Fruit fly (Drosophila melanogaster): Measurements from ENCODE around the gene Synd.

DNA sequence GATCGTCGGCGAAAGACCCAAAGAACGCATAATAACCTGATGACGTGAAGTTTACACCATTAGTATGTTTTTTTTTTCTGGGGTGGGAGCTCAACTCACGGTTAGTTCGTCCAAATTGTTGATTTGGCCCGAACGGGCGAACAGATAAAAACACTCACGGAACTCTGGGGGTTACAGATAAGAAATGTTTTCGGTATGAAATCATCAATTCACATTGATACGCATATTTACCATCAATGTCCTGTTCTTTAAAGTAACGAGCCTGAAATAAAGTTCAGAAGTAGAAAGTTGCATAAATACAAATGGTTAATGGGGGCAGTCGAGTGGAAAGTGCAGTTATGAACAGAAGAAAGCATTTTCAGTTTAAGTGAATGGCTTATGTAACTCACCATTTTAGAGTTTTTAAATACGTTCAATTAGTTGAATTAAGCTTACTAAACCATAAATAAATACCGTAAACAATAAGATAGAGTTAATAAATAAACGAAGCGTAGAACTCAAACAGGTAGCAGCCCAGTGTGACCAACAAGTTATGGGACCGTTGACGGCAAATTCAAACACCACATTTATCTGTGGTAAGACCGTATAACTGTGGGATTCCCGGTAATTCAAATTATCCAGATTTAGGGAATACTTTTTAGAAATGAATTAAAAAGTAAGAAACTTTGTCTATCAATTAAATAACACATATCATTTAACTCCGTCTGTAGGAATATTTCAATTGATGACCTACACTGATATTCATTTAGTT is 8.7 kb upstream of the Synd start, which contains the start of gene CG17272:
- no peak for TF ChIP-seq CG8478 (optimal IDR thresholded peaks at IDR 0.05)
- TF ChIP-seq CTCF (optimal IDR thresholded peaks at IDR 0.05) = no peak
